Fruit fly (Drosophila melanogaster) whole organism, embryonic: ENCODE results near the gene CG42822.

ENCODE experiments used
- ATbp ChIP-seq: fragments of 200-800 bp; sonication (Bioruptor generic); optimal IDR thresholded peaks from 2 replicates; lab custom pipeline; 2017; ENCODE audit warnings: missing biosample characterization, mild to moderate bottlenecking, missing genetic modification characterization, missing genetic modification reagents
- Ada2b ChIP-seq: fragments of 200-800 bp; sonication (Bioruptor generic); IDR thresholded peaks from 2 replicates; pipeline ENCODE4 v1.3.6; 2022; ENCODE audit warnings: missing biosample characterization, missing genetic modification characterization
- Aef1 ChIP-seq: fragments of 200-800 bp; sonication (Bioruptor generic); IDR thresholded peaks from 3 replicates; pipeline ENCODE4 v1.3.6; 2022; ENCODE audit warnings: missing biosample characterization, missing genetic modification characterization
- C15 ChIP-seq: fragments of 200-800 bp; sonication (Bioruptor generic); IDR thresholded peaks from 3 replicates; pipeline ENCODE4 v1.3.6; 2022; ENCODE audit warnings: missing biosample characterization, missing genetic modification characterization
- CG1024 ChIP-seq: fragments of 200-800 bp; sonication (Bioruptor generic); IDR thresholded peaks from 2 replicates; pipeline ENCODE4 v1.3.6; 2022; ENCODE audit warnings: missing biosample characterization, missing genetic modification characterization
- CG12219 ChIP-seq: fragments of 200-800 bp; sonication (Bioruptor generic); optimal IDR thresholded peaks from 3 replicates; lab custom pipeline; 2018; ENCODE audit warnings: missing biosample characterization, mild to moderate bottlenecking, missing genetic modification characterization
- CG13287 ChIP-seq: fragments of 200-800 bp; sonication (Bioruptor generic); IDR thresholded peaks from 2 replicates; pipeline ENCODE4 v1.3.6; 2022; ENCODE audit warnings: missing biosample characterization, missing genetic modification characterization; ENCODE audit not compliant: partially characterized antibody
- CG13894 ChIP-seq: fragments of 200-800 bp; sonication (Bioruptor generic); optimal IDR thresholded peaks from 3 replicates; lab custom pipeline; 2018; ENCODE audit warnings: missing biosample characterization, mild to moderate bottlenecking, missing genetic modification characterization, moderate library complexity
- CG14860 ChIP-seq: fragments of 200-800 bp; sonication (Bioruptor generic); IDR thresholded peaks from 3 replicates; pipeline ENCODE4 v1.3.6; 2022; ENCODE audit warnings: missing biosample characterization, missing genetic modification characterization; ENCODE audit not compliant: partially characterized antibody
- CG18011 ChIP-seq: fragments of 200-800 bp; sonication (Bioruptor generic); optimal IDR thresholded peaks from 2 replicates; lab custom pipeline; 2017; ENCODE audit warnings: missing biosample characterization, missing genetic modification characterization, mild to moderate bottlenecking, moderate library complexity, missing genotype
- CG2199 ChIP-seq: fragments of 200-800 bp; sonication (Bioruptor generic); IDR thresholded peaks from 3 replicates; pipeline ENCODE4 v1.3.6; 2022; ENCODE audit warnings: missing biosample characterization, missing genetic modification characterization
- CG30403 ChIP-seq: fragments of 200-800 bp; sonication (Bioruptor generic); optimal IDR thresholded peaks from 3 replicates; lab custom pipeline; 2016; ENCODE audit warnings: missing biosample characterization, missing genetic modification characterization
- CG3163 ChIP-seq: fragments of 200-800 bp; sonication (Bioruptor generic); optimal IDR thresholded peaks from 3 replicates; lab custom pipeline; 2016; ENCODE audit warnings: missing biosample characterization, missing genetic modification characterization
- CG33213 ChIP-seq: fragments of 200-800 bp; sonication (Bioruptor generic); optimal IDR thresholded peaks from 3 replicates; lab custom pipeline; 2016; ENCODE audit warnings: missing biosample characterization, missing genetic modification characterization
- CG34224 ChIP-seq: fragments of 200-800 bp; sonication (Bioruptor generic); IDR thresholded peaks from 3 replicates; pipeline ENCODE4 v1.3.6; 2022; ENCODE audit warnings: missing biosample characterization, missing genetic modification characterization; ENCODE audit not compliant: partially characterized antibody
- CG4282 ChIP-seq: fragments of 200-800 bp; sonication (Bioruptor generic); optimal IDR thresholded peaks from 2 replicates; lab custom pipeline; 2016; ENCODE audit warnings: missing biosample characterization, missing genetic modification characterization
- CG4360 ChIP-seq: fragments of 200-800 bp; sonication (Bioruptor generic); IDR thresholded peaks from 2 replicates; pipeline ENCODE4 v1.3.6; 2022; ENCODE audit warnings: missing biosample characterization, missing genetic modification characterization
- CG5245 ChIP-seq: fragments of 200-800 bp; sonication (Bioruptor generic); optimal IDR thresholded peaks from 3 replicates; lab custom pipeline; 2016; ENCODE audit warnings: missing biosample characterization, missing genetic modification characterization
- CG9797 ChIP-seq: fragments of 200-800 bp; sonication (Bioruptor generic); optimal IDR thresholded peaks from 3 replicates; lab custom pipeline; 2018; ENCODE audit warnings: missing biosample characterization, mild to moderate bottlenecking, missing genetic modification characterization
- Chrac-16 ChIP-seq: fragments of 200-800 bp; sonication (Bioruptor generic); optimal IDR thresholded peaks from 3 replicates; lab custom pipeline; 2016; ENCODE audit warnings: missing biosample characterization, missing genetic modification characterization
- CoRest ChIP-seq: fragments of 200-800 bp; sonication (Bioruptor generic); optimal IDR thresholded peaks from 3 replicates; lab custom pipeline; 2018; ENCODE audit warnings: missing biosample characterization, mild to moderate bottlenecking, missing genetic modification characterization, moderate library complexity
- Dad ChIP-seq: fragments of 200-800 bp; sonication (Bioruptor generic); optimal IDR thresholded peaks from 3 replicates; lab custom pipeline; 2016; ENCODE audit warnings: missing biosample characterization, missing genetic modification characterization
- Gsc ChIP-seq: fragments of 200-800 bp; sonication (Bioruptor generic); IDR thresholded peaks from 2 replicates; pipeline ENCODE4 v1.3.6; 2022; ENCODE audit warnings: missing biosample characterization, missing genetic modification characterization
- MESR4 ChIP-seq: fragments of 200-800 bp; sonication (Bioruptor generic); optimal IDR thresholded peaks from 2 replicates; lab custom pipeline; 2018; ENCODE audit warnings: missing biosample characterization, mild to moderate bottlenecking, missing genetic modification characterization, moderate library complexity
- Mrtf ChIP-seq: fragments of 200-800 bp; sonication (Bioruptor generic); IDR thresholded peaks from 3 replicates; pipeline ENCODE4 v1.3.6; 2022; ENCODE audit warnings: missing biosample characterization, missing genetic modification characterization
- NFAT ChIP-seq: fragments of 200-800 bp; sonication (Bioruptor generic); IDR thresholded peaks from 2 replicates; pipeline ENCODE4 v1.3.6; 2022; ENCODE audit warnings: missing biosample characterization, missing genetic modification characterization
- Neu2 ChIP-seq: fragments of 200-800 bp; sonication (Bioruptor generic); optimal IDR thresholded peaks from 3 replicates; lab custom pipeline; 2016; ENCODE audit warnings: missing biosample characterization, missing genetic modification characterization, borderline replicate concordance
- Oli ChIP-seq: fragments of 200-800 bp; sonication (Bioruptor generic); optimal IDR thresholded peaks from 2 replicates; lab custom pipeline; 2018; ENCODE audit warnings: missing biosample characterization, mild to moderate bottlenecking, missing genetic modification characterization, moderate library complexity
- Pdp1 ChIP-seq, 2 experiments: fragments of 200-800 bp; sonication (Bioruptor generic); optimal IDR thresholded peaks; 3 replicates each; lab custom pipeline; 2016; ENCODE audit warnings: missing biosample characterization in 2 of 2, missing genetic modification characterization in 2 of 2, mild to moderate bottlenecking in 1 of 2, moderate library complexity in 1 of 2
- Ptx1 ChIP-seq: fragments of 200-800 bp; sonication (Bioruptor generic); IDR thresholded peaks from 2 replicates; pipeline ENCODE4 v1.3.6; 2022; ENCODE audit warnings: missing biosample characterization, missing genetic modification characterization
- Sox102F ChIP-seq: fragments of 200-800 bp; sonication (Bioruptor generic); optimal IDR thresholded peaks from 2 replicates; lab custom pipeline; 2018; ENCODE audit warnings: missing biosample characterization, mild to moderate bottlenecking, missing genetic modification characterization, moderate library complexity
- YL-1 ChIP-seq: fragments of 200-800 bp; sonication (Bioruptor generic); optimal IDR thresholded peaks from 3 replicates; lab custom pipeline; 2017; ENCODE audit warnings: missing biosample characterization, mild to moderate bottlenecking, missing genetic modification characterization
- br ChIP-seq: fragments of >200 bp; optimal IDR thresholded peaks from 2 replicates; lab custom pipeline; 2017
- crp ChIP-seq, 2 experiments: fragments of 200-800 bp; sonication (Bioruptor generic); optimal IDR thresholded peaks; 2 replicates in 1 of 2; 3 replicates in 1 of 2; lab custom pipeline; 2017; ENCODE audit warnings: missing biosample characterization in 2 of 2, missing genetic modification characterization in 2 of 2, mild to moderate bottlenecking in 1 of 2, moderate library complexity in 1 of 2
- dm ChIP-seq: fragments of 200-800 bp; sonication (Bioruptor generic); optimal IDR thresholded peaks from 3 replicates; lab custom pipeline; 2016; ENCODE audit warnings: missing biosample characterization, missing genetic modification characterization
- ems ChIP-seq: fragments of 200-800 bp; sonication (Bioruptor generic); optimal IDR thresholded peaks from 3 replicates; lab custom pipeline; 2016; ENCODE audit warnings: missing biosample characterization, missing genetic modification characterization
- gcm ChIP-seq: fragments of 200-800 bp; sonication (Bioruptor generic); optimal IDR thresholded peaks from 2 replicates; lab custom pipeline; 2019; ENCODE audit warnings: missing biosample characterization, mild to moderate bottlenecking, missing genetic modification characterization, moderate library complexity
- gro ChIP-seq: fragments of 200-800 bp; sonication (Bioruptor generic); optimal IDR thresholded peaks from 2 replicates; lab custom pipeline; 2016; ENCODE audit warnings: missing biosample characterization, missing genetic modification characterization
- lab ChIP-seq: fragments of 200-800 bp; sonication (Bioruptor generic); optimal IDR thresholded peaks from 3 replicates; lab custom pipeline; 2017; ENCODE audit warnings: missing biosample characterization, missing genetic modification characterization, mild to moderate bottlenecking, moderate library complexity, missing genetic modification reagents
- maf-S ChIP-seq: fragments of 200-800 bp; sonication (Bioruptor generic); optimal IDR thresholded peaks from 2 replicates; lab custom pipeline; 2016; ENCODE audit warnings: missing biosample characterization, missing genetic modification characterization
- otp ChIP-seq: fragments of 200-800 bp; sonication (Bioruptor generic); IDR thresholded peaks from 3 replicates; pipeline ENCODE4, ENCODE4 v1.3.6; 2022; ENCODE audit warnings: missing biosample characterization, missing genetic modification characterization
- p53 ChIP-seq: fragments of 200-800 bp; sonication (Bioruptor generic); optimal IDR thresholded peaks from 2 replicates; lab custom pipeline; 2016; ENCODE audit warnings: missing biosample characterization, missing genetic modification characterization
- row ChIP-seq: fragments of 200-800 bp; sonication (Bioruptor generic); IDR thresholded peaks from 3 replicates; pipeline ENCODE4 v1.3.6; 2022; ENCODE audit warnings: missing biosample characterization, missing genetic modification characterization
- schlank ChIP-seq: fragments of 200-800 bp; sonication (Bioruptor generic); optimal IDR thresholded peaks from 2 replicates; lab custom pipeline; 2018; ENCODE audit warnings: missing biosample characterization, mild to moderate bottlenecking, missing genetic modification characterization
- scrt ChIP-seq: fragments of 200-800 bp; sonication (Bioruptor generic); optimal IDR thresholded peaks from 2 replicates; lab custom pipeline; 2018; ENCODE audit warnings: missing biosample characterization, mild to moderate bottlenecking, missing genetic modification characterization, moderate library complexity
- seq ChIP-seq: fragments of 200-800 bp; sonication (Bioruptor generic); IDR thresholded peaks from 2 replicates; pipeline ENCODE4 v1.3.6; 2022; ENCODE audit warnings: missing biosample characterization, missing genetic modification characterization
- sisA ChIP-seq: fragments of 200-800 bp; sonication (Bioruptor generic); IDR thresholded peaks from 2 replicates; pipeline ENCODE4 v1.3.6; 2022; ENCODE audit warnings: missing biosample characterization, missing genetic modification characterization
- trem ChIP-seq: fragments of 200-800 bp; optimal IDR thresholded peaks from 3 replicates; lab custom pipeline; 2019; ENCODE audit warnings: missing biosample characterization, mild to moderate bottlenecking, missing genetic modification characterization, moderate library complexity
- tup ChIP-seq: fragments of 200-800 bp; sonication (Bioruptor generic); optimal IDR thresholded peaks from 2 replicates; lab custom pipeline; 2016; ENCODE audit warnings: missing biosample characterization, mild to moderate bottlenecking, missing genetic modification characterization, moderate library complexity

Gene CG42822

dm6 chr3R:17385329-17386019 is 28.2 kb upstream of the CG42822 start (continued):
- TF ChIP-seq Aef1, result no peak; the same call in 2 of the 3 replicates
- peak; percentile 73 for TF ChIP-seq Dad (GFP tag; lab: Kevin White, UChicago)
- TF ChIP-seq Ada2b (GFP tag; lab: Robert Waterston, UW), result peak; percentile 72
- no peak for TF ChIP-seq gcm (GFP tag; lab: Kevin White, UChicago)
- TF ChIP-seq CG12219 (GFP tag; lab: Kevin White, UChicago), result peak; percentile 19
- TF ChIP-seq p53 (GFP tag; lab: Kevin White, UChicago), result peak; percentile 40
- TF ChIP-seq C15 (GFP tag; lab: Robert Waterston, UW), result no peak
- TF ChIP-seq CG9797 (GFP tag; lab: Kevin White, UChicago), result peak; percentile 93
- no peak for TF ChIP-seq CG1024 (GFP tag; lab: Robert Waterston, UW)
- peak; percentile 52; the same call in 1 of the 3 replicates for TF ChIP-seq otp (GFP tag; lab: Robert Waterston, UW)
- peak; percentile 23 for TF ChIP-seq CG18011 (GFP tag; lab: Kevin White, UChicago)
- no peak; the same call in 1 of the 2 replicates for TF ChIP-seq sisA
- peak; percentile 53 for TF ChIP-seq Oli
- peak; percentile 54 for TF ChIP-seq NFAT (GFP tag; lab: Robert Waterston, UW)
- TF ChIP-seq row (GFP tag; lab: Robert Waterston, UW), result peak; percentile 74
- peak; percentile 74 for TF ChIP-seq YL-1 (GFP tag; lab: Kevin White, UChicago)
- no peak for TF ChIP-seq br
- peak; percentile 5 for TF ChIP-seq schlank (tag; lab: Kevin White, UChicago)
- TF ChIP-seq MESR4, result peak; percentile 71
- peak; percentile 68 for TF ChIP-seq seq (GFP tag; lab: Robert Waterston, UW)
- TF ChIP-seq Pdp1 (GFP tag; optimal IDR thresholded peaks at IDR 0.05; lab: Kevin White, UChicago), result peak; percentile 34 to 81
- TF ChIP-seq Gsc (GFP tag; lab: Robert Waterston, UW), result no peak
- TF ChIP-seq Ptx1 (GFP tag; lab: Robert Waterston, UW), result peak; percentile 58; the same call in 1 of the 2 replicates
- TF ChIP-seq CG2199, result 0 out of 3 replicates have a peak, but pooled peaks have one; percentile 27
- peak; percentile 35 for TF ChIP-seq CG5245 (GFP tag; lab: Kevin White, UChicago)
- TF ChIP-seq tup (GFP tag; lab: Kevin White, UChicago), result peak; percentile 63
- TF ChIP-seq lab (GFP tag; lab: Kevin White, UChicago), result peak; percentile 76
- TF ChIP-seq ems (GFP tag; lab: Kevin White, UChicago), result peak; percentile 41
- TF ChIP-seq CG13287 (GFP tag; lab: Robert Waterston, UW), result peak; percentile 64
- TF ChIP-seq CG4282, result peak; percentile 66
- TF ChIP-seq CG3163 (GFP tag; lab: Kevin White, UChicago), result peak; percentile 58
- TF ChIP-seq ATbp (GFP tag; lab: Kevin White, UChicago), result no peak
- TF ChIP-seq maf-S (GFP tag; lab: Kevin White, UChicago), result peak; percentile 38
- peak; percentile 61 for TF ChIP-seq CG30403 (GFP tag; lab: Kevin White, UChicago)
- peak; percentile 40; the same call in 1 of the 3 replicates for TF ChIP-seq CG34224 (GFP tag; lab: Robert Waterston, UW)
- peak; percentile 78 for TF ChIP-seq CG33213
- peak; percentile 24; the same call in 1 of the 2 replicates for TF ChIP-seq CG4360
- no peak for TF ChIP-seq Neu2 (GFP tag; lab: Kevin White, UChicago)
- no peak for TF ChIP-seq CG14860 (GFP tag; lab: Robert Waterston, UW)
- TF ChIP-seq gro (GFP tag; lab: Kevin White, UChicago), result peak; percentile 53
- TF ChIP-seq dm (GFP tag; lab: Kevin White, UChicago), result peak; percentile 56
- peak; percentile 91 to 99 for TF ChIP-seq crp (GFP tag; optimal IDR thresholded peaks at IDR 0.05; lab: Kevin White, UChicago)
- peak; percentile 51 for TF ChIP-seq trem (tag; lab: Kevin White, UChicago)
- TF ChIP-seq CoRest (tag; lab: Kevin White, UChicago), result peak; percentile 69
- TF ChIP-seq Mrtf, result peak; percentile 62; the same call in 2 of the 3 replicates
- TF ChIP-seq Chrac-16 (GFP tag; lab: Kevin White, UChicago), result peak; percentile 73
- TF ChIP-seq CG13894 (tag; lab: Kevin White, UChicago), result peak; percentile 73
- peak; percentile 44 for TF ChIP-seq Sox102F (GFP tag; lab: Kevin White, UChicago)
- TF ChIP-seq scrt (GFP tag; lab: Kevin White, UChicago), result peak; percentile 34
